Worm (Caenorhabditis elegans) whole organism, L4/young adult: ENCODE results near the gene twk-3.

ENCODE experiments used
- dao-5 ChIP-seq: sonication (generic microtip); optimal IDR thresholded peaks from 2 replicates; lab custom pipeline; 2016; ENCODE audit warnings: missing genotype, missing genetic modification characterization, moderate library complexity, missing compliant biosample characterization
- him-1 ChIP-seq: sonication (generic microtip); optimal IDR thresholded peaks from 2 replicates; lab custom pipeline; 2016; ENCODE audit warnings: missing genotype, missing genetic modification reagents, missing genetic modification characterization, missing compliant biosample characterization

- TF ChIP-seq him-1 (tag; lab: Kevin White, UChicago) (no peak), dao-5 (no peak)
These were observed 10.8 kb upstream of the twk-3 start for ce11 chrII:8223422-8223821.
